Worm (Caenorhabditis elegans): ENCODE measurements around the gene T26H5.8.

DNA sequence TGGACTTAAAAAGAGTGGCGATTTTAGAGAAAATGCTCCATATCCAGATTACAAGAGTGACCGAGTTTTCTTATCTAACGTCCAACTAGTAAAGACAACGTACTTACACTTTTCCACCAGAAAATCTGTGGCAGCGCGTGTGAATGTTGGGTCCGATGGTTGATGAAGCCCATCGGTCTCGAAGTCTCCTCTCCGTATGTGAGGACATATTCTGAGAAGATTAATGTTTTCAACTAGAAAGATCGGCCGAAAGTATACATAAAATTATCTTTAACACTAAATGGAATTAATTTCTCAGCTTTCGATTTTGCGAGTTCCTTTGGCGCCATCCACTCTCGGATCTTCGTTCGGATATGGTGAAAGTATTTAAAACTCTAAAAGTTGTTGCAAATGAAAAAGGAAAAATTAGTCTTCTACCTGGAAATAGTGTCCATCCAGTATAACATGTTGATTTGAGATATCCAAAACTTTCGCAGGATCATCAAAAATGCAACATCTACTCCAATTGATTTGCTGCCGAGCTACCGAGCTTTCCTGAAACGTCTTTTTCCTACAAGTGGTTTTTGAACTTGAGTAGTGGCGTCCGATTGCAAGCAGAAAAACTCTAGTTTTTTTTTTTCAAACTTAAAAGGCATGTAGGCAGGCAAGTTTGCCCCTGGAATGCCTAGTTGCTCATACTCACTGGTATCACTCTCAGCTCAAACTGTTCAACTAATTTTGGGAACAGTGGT, 1.0 kb downstream of the T26H5.8 start:
- TF ChIP-seq him-1 (tag; optimal IDR thresholded peaks at IDR 0.05) = no peak
- TF ChIP-seq W03F9.2 (tag; optimal IDR thresholded peaks at IDR 0.05) = no peak

Measured in whole organism, L4/young adult.